Fruit fly (Drosophila melanogaster) whole organism, wandering third instar larva: ENCODE measurements around the gene Aldh.

ENCODE experiments used
- Abd-B ChIP-seq: fragments of >200 bp; optimal IDR thresholded peaks from 2 replicates; lab custom pipeline; 2017; ENCODE audit warnings: missing biosample characterization, missing genetic modification characterization
- CG32264 ChIP-seq: fragments of 200-800 bp; sonication (Bioruptor generic); optimal IDR thresholded peaks from 2 replicates; lab custom pipeline; 2016; ENCODE audit warnings: missing biosample characterization, missing genetic modification characterization
- CG9705 ChIP-seq: fragments of 200-800 bp; sonication (Bioruptor generic); optimal IDR thresholded peaks from 2 replicates; lab custom pipeline; 2018; ENCODE audit warnings: missing biosample characterization, mild to moderate bottlenecking, missing genetic modification characterization
- Dfd ChIP-seq: fragments of >200 bp; optimal IDR thresholded peaks from 2 replicates; lab custom pipeline; 2017; ENCODE audit warnings: missing biosample characterization, missing genetic modification characterization
- Dif ChIP-seq: fragments of 200-275, 200-300 bp; sonication (Bioruptor generic); optimal IDR thresholded peaks from 2 replicates; lab custom pipeline; 2018; ENCODE audit warnings: missing biosample characterization, missing genetic modification characterization; ENCODE audit not compliant: partially characterized antibody
- GATAd ChIP-seq: sonication (Bioruptor generic); optimal IDR thresholded peaks from 2 replicates; lab custom pipeline; 2016; ENCODE audit warnings: missing biosample characterization, missing genetic modification characterization
- Hnf4 ChIP-seq: fragments of 200-800 bp; sonication (Bioruptor generic); optimal IDR thresholded peaks from 2 replicates; lab custom pipeline; 2016; ENCODE audit warnings: missing biosample characterization, mild to moderate bottlenecking, missing genetic modification characterization
- Hr78 ChIP-seq: fragments of >200 bp; optimal IDR thresholded peaks from 2 replicates; lab custom pipeline; 2017; ENCODE audit warnings: missing biosample characterization, missing genetic modification characterization
- Hr83 ChIP-seq: fragments of 200-300 bp; sonication (Bioruptor generic); optimal IDR thresholded peaks from 2 replicates; lab custom pipeline; 2016; ENCODE audit warnings: missing biosample characterization, mild to moderate bottlenecking, missing genetic modification characterization, moderate library complexity; ENCODE audit not compliant: poor library complexity, severe bottlenecking
- Jra ChIP-seq: sonication (Bioruptor generic); optimal IDR thresholded peaks from 2 replicates; lab custom pipeline; 2016; ENCODE audit warnings: missing biosample characterization, missing genetic modification characterization
- Mio ChIP-seq: sonication (Bioruptor generic); optimal IDR thresholded peaks from 2 replicates; lab custom pipeline; 2016; ENCODE audit warnings: missing biosample characterization, missing genetic modification characterization
- Myc ChIP-seq: fragments of >200 bp; optimal IDR thresholded peaks from 2 replicates; lab custom pipeline; 2017
- N ChIP-seq: fragments of >200 bp; optimal IDR thresholded peaks from 2 replicates; lab custom pipeline; 2018; ENCODE audit warnings: missing biosample characterization, missing external identifiers, missing genetic modification characterization
- Rel ChIP-seq, 2 experiments: fragments of 200-800 bp; sonication (Bioruptor generic) in 1 of 2; optimal IDR thresholded peaks; 2 replicates in 1 of 2; 3 replicates in 1 of 2; lab custom pipeline; 2016 to 2019; ENCODE audit warnings: mild to moderate bottlenecking in 2 of 2, missing biosample characterization in 2 of 2, missing genetic modification characterization in 2 of 2, moderate library complexity in 1 of 2
- Sp1 ChIP-seq: fragments of 200-800 bp; sonication (Bioruptor generic); optimal IDR thresholded peaks from 3 replicates; lab custom pipeline; 2019; ENCODE audit warnings: missing biosample characterization, mild to moderate bottlenecking, missing genetic modification characterization, moderate library complexity
- Vsx2 ChIP-seq: fragments of 200-300, 225-300 bp; sonication (Bioruptor generic); optimal IDR thresholded peaks from 2 replicates; lab custom pipeline; 2018; ENCODE audit warnings: missing biosample characterization, missing genetic modification characterization; ENCODE audit not compliant: partially characterized antibody
- br ChIP-seq: fragments of 200-800 bp; sonication (Bioruptor generic); optimal IDR thresholded peaks from 2 replicates; lab custom pipeline; 2016; ENCODE audit warnings: missing biosample characterization, missing genetic modification characterization
- brk ChIP-seq: fragments of 200-800 bp; sonication (Bioruptor generic); optimal IDR thresholded peaks from 2 replicates; lab custom pipeline; 2016; ENCODE audit warnings: missing biosample characterization, mild to moderate bottlenecking, missing genetic modification characterization
- dl ChIP-seq, 2 experiments: fragments of 175-275, 200-275 bp in 1 of 2; fragments of 200-275 bp in 1 of 2; sonication (Bioruptor generic); optimal IDR thresholded peaks; lab custom pipeline; 2018; ENCODE audit warnings: mild to moderate bottlenecking in 2 of 2, missing biosample characterization in 2 of 2, missing genetic modification characterization in 2 of 2, moderate library complexity in 2 of 2; ENCODE audit not compliant: partially characterized antibody in 2 of 2, insufficient read depth in 1 of 2
- dmrt93B ChIP-seq: fragments of 200-800 bp; sonication (Bioruptor generic); optimal IDR thresholded peaks from 2 replicates; lab custom pipeline; 2018; ENCODE audit warnings: missing biosample characterization, mild to moderate bottlenecking, missing genetic modification characterization
- dsf ChIP-seq: sonication (Bioruptor generic); optimal IDR thresholded peaks from 2 replicates; lab custom pipeline; 2016; ENCODE audit warnings: missing biosample characterization, missing genetic modification characterization, borderline replicate concordance
- foxo ChIP-seq, 2 experiments: fragments of 200-800 bp; sonication (Bioruptor generic); optimal IDR thresholded peaks; 2 replicates in 1 of 2; 3 replicates in 1 of 2; lab custom pipeline; 2016 to 2017; ENCODE audit warnings: missing biosample characterization in 2 of 2, missing genetic modification characterization in 2 of 2
- fru ChIP-seq: fragments of 200-800 bp; sonication (Bioruptor generic); optimal IDR thresholded peaks from 3 replicates; lab custom pipeline; 2016; ENCODE audit warnings: missing biosample characterization, mild to moderate bottlenecking, missing genetic modification characterization
- h ChIP-seq: fragments of 200-800 bp; sonication (Bioruptor generic); optimal IDR thresholded peaks from 3 replicates; lab custom pipeline; 2016; ENCODE audit warnings: missing biosample characterization, mild to moderate bottlenecking, missing genetic modification characterization
- psq ChIP-seq: fragments of 200-800 bp; sonication (Bioruptor generic); optimal IDR thresholded peaks from 3 replicates; lab custom pipeline; 2017; ENCODE audit warnings: missing biosample characterization, mild to moderate bottlenecking, missing genetic modification characterization, moderate library complexity
- rgr ChIP-seq: fragments of 200-800 bp; sonication (Bioruptor generic); optimal IDR thresholded peaks from 3 replicates; lab custom pipeline; 2016; ENCODE audit warnings: missing biosample characterization, mild to moderate bottlenecking, missing genetic modification characterization
- tai ChIP-seq: sonication (Bioruptor generic); optimal IDR thresholded peaks from 2 replicates; lab custom pipeline; 2016; ENCODE audit warnings: missing biosample characterization, missing genetic modification characterization
- usp ChIP-seq: fragments of >200 bp; optimal IDR thresholded peaks from 2 replicates; lab custom pipeline; 2017; ENCODE audit warnings: missing biosample characterization, missing genetic modification characterization
- woc ChIP-seq: sonication (Bioruptor generic); optimal IDR thresholded peaks from 2 replicates; lab custom pipeline; 2016; ENCODE audit warnings: missing biosample characterization, mild to moderate bottlenecking, missing genetic modification characterization

Gene Aldh

DNA sequence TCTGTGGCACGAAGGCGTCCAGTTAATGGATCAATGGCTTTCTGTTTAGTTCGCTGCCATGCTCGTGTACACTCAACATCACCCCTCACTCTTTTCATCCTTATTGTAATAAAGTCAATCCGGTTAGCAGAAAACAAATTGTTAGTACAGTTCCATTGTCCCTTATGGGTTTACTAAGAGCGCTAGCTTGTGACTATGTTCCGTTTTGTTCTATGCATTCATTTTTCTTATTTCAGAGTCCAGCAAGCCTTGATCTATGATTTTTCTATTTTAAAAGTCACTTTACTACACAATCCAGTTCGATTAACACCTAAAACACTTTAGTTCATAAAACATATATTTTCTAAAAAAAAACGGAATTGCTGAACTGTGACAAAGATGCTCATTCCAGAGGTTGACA, 37.0 kb upstream of the Aldh start, which contains the start of gene CG13110:
CG13110 (plus strand) TSS at position 301 of the 400 bp plus-strand sequence.
- TF ChIP-seq dmrt93B (GFP tag; lab: Kevin White, UChicago), result no peak
- no peak for TF ChIP-seq Abd-B (GFP tag; lab: Kevin White, UChicago)
- no peak for TF ChIP-seq N (GFP tag; lab: Kevin White, UChicago)
- TF ChIP-seq CG32264 (GFP tag; lab: Kevin White, UChicago), result no peak
- TF ChIP-seq Myc (lab: Kevin White, UChicago), result no peak
- TF ChIP-seq GATAd (GFP tag; lab: Kevin White, UChicago), result no peak
- no peak for TF ChIP-seq dl (GFP tag; optimal IDR thresholded peaks at IDR 0.05; lab: Kevin White, UChicago; ENCODE audit: insufficient read depth in 1 of 2, partially characterized antibody in 2 of 2)
- TF ChIP-seq Hnf4 (GFP tag; lab: Kevin White, UChicago), result no peak

DNA sequence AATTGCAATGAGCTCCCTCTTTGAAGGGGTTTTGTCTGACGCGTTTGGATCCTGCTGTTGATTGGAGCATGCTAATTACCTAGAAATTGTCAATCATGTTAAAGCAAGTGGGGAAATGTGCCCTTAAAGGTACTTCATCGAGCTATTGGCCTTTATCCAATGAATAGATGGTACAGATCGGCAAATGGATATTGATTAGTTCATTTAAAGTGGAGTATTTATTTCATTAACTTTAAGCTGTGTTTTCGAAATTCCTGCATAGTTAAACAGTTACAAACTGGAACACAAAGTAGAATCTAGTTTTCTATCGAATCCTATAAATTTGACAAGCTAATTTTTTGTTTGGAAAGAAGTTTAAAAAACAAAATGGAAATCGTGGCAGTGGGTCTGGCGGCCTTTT, 19.8 kb upstream of the Aldh start, which contains the start of gene CG34181:
CG34181 (plus strand) TSS at position 301 of the 400 bp plus-strand sequence.
- no peak for TF ChIP-seq dsf
- no peak for TF ChIP-seq Dfd
- TF ChIP-seq CG32264 (GFP tag; lab: Kevin White, UChicago), result no peak
- no peak for TF ChIP-seq rgr (GFP tag; lab: Kevin White, UChicago)
- no peak for TF ChIP-seq usp (GFP tag; lab: Kevin White, UChicago)
- no peak for TF ChIP-seq Mio (GFP tag; lab: Kevin White, UChicago)
- no peak for TF ChIP-seq h (GFP tag; lab: Kevin White, UChicago)
- TF ChIP-seq fru (GFP tag; lab: Kevin White, UChicago), result no peak
- no peak for TF ChIP-seq Hr83 (GFP tag; lab: Kevin White, UChicago)
- no peak for TF ChIP-seq N (GFP tag; lab: Kevin White, UChicago)
- no peak for TF ChIP-seq woc (GFP tag; lab: Kevin White, UChicago)
- TF ChIP-seq Dif (GFP tag; lab: Kevin White, UChicago), result no peak
- no peak for TF ChIP-seq foxo (GFP tag; optimal IDR thresholded peaks at IDR 0.05; lab: Kevin White, UChicago)
- TF ChIP-seq Jra, result no peak
- no peak for TF ChIP-seq Rel (GFP tag; optimal IDR thresholded peaks at IDR 0.05; lab: Kevin White, UChicago)
- TF ChIP-seq Rel (tag; optimal IDR thresholded peaks at IDR 0.05; lab: Kevin White, UChicago), result no peak
- TF ChIP-seq br (GFP tag; lab: Kevin White, UChicago), result no peak

DNA sequence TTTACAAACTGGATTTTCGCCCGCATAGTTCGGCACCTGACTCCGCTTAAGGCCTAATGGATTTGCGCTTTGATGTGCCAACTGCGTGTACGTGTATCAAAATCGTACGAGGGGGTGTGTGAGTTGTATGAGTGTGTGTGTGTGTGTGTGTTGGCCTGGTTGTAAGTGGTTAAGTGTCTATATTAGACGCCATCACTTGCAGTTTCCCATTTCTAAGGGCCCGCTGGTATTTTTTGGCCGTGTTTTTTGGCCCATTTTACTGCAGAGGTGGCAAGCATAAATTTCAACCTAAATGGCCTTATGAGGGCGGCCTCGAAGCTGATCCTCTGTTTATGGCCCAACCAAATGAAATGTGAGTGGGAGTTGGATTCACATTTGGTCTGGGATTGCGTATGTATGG, 17.5 kb upstream of the Aldh start:
- TF ChIP-seq Dfd, result peak; percentile 62
- TF ChIP-seq tai (GFP tag; lab: Kevin White, UChicago), result no peak

DNA sequence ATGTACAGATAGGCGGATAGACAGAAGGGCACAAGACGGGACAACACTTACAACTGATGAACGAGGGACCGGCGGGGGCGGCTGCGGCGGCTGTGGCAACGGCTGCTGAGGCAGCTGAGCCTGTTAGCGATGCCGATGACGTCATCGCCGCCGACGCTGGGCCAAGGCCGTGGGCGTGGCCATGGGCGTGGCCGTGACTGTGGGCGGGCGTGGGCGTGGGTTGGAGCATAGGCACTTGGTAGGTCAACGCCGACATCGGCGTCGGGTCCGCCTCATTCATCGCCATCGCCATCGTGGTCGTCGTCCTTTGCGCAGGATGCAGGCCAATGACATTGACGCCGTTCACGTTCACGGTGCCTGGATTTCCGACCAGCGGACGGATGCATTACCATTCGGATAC, 9.4 kb upstream of the Aldh start:
- TF ChIP-seq rgr (GFP tag; lab: Kevin White, UChicago) (no peak), Dfd (peak; percentile 1)

DNA sequence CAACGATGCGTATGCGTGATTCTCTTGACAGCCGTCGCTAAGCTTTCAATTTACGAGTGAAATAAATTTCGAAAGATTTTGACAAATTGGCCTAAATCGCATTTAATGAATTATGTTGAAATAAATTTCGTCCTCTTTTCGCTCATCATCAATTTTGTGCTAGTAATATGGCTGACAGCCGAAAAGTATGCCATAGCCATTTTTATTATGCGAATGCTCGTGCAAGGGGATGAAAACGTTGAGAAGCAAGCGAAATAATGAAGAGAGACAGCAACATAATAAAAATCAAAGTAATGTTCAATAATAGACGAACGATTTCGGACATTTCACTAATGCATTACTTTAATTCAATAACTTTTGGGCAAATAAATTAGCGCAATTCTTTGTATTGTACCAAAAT, 919 bp upstream of the Aldh start:
- TF ChIP-seq rgr (GFP tag; lab: Kevin White, UChicago) (no peak), Hnf4 (GFP tag; lab: Kevin White, UChicago) (no peak), foxo (GFP tag; optimal IDR thresholded peaks at IDR 0.05; lab: Kevin White, UChicago) (no peak), Vsx2 (no peak), CG9705 (GFP tag; lab: Kevin White, UChicago) (no peak), Dfd (no peak), Hr83 (GFP tag; lab: Kevin White, UChicago) (no peak), CG32264 (GFP tag; lab: Kevin White, UChicago) (no peak), fru (GFP tag; lab: Kevin White, UChicago) (no peak), brk (no peak), Sp1 (no peak), Hr78 (GFP tag; lab: Kevin White, UChicago) (no peak), Abd-B (GFP tag; lab: Kevin White, UChicago) (no peak), psq (GFP tag; lab: Kevin White, UChicago) (no peak), dl (GFP tag; optimal IDR thresholded peaks at IDR 0.05; lab: Kevin White, UChicago; ENCODE audit: insufficient read depth in 1 of 2, partially characterized antibody in 2 of 2) (no peak)
